Worm (Caenorhabditis elegans): ENCODE data around the gene K09F6.9.

The K09F6.9 gene

ce11 chrII:2306741-2307140 is 24.2 kb upstream of the K09F6.9 start, which contains the start of gene B0281.3:
TSS of gene B0281.3 (plus strand) at chrII:2307041.
- TF ChIP-seq ces-1 (GFP tag; optimal IDR thresholded peaks at IDR 0.05) = no peak
- TF ChIP-seq duxl-1 (tag; optimal IDR thresholded peaks at IDR 0.05; ENCODE audit: poor library complexity) = no peak
- TF ChIP-seq pha-4 (GFP tag; IDR thresholded peaks at IDR 0.05) = no peak
- TF ChIP-seq pha-4 (tag; optimal IDR thresholded peaks at IDR 0.05) = no peak
- TF ChIP-seq unc-130 (GFP tag; optimal IDR thresholded peaks at IDR 0.05) = no peak
- TF ChIP-seq set-16 (GFP tag; IDR thresholded peaks at IDR 0.05) = no peak
- no peak for TF ChIP-seq egl-43 (GFP tag; IDR thresholded peaks at IDR 0.05)
- TF ChIP-seq daf-19 (GFP tag; conservative IDR thresholded peaks at IDR 0.05) = no peak
- no peak for TF ChIP-seq daf-8 (GFP tag; IDR thresholded peaks at IDR 0.05)
- no peak for TF ChIP-seq nhr-28 (tag; optimal IDR thresholded peaks at IDR 0.05)
- no peak for TF ChIP-seq mdl-1 (tag; optimal IDR thresholded peaks at IDR 0.05)
- TF ChIP-seq dpl-1 (GFP tag; optimal IDR thresholded peaks at IDR 0.05) = no peak
- no peak for TF ChIP-seq saeg-2 (GFP tag; IDR thresholded peaks at IDR 0.05)
- no peak for TF ChIP-seq tag-97 (GFP tag; IDR thresholded peaks at IDR 0.05)
- TF ChIP-seq nhr-25 (tag; optimal IDR thresholded peaks at IDR 0.05; ENCODE audit: borderline replicate concordance, insufficient read depth) = no peak
- no peak for TF ChIP-seq F10B5.3 (tag; optimal IDR thresholded peaks at IDR 0.05)
- no peak for TF ChIP-seq madf-5 (GFP tag; IDR thresholded peaks at IDR 0.05)
- TF ChIP-seq zag-1 (tag; optimal IDR thresholded peaks at IDR 0.05) = no peak
- TF ChIP-seq hmg-1.1 (GFP tag; IDR thresholded peaks at IDR 0.05) = no peak
- no peak for TF ChIP-seq dmd-8 (GFP tag; IDR thresholded peaks at IDR 0.05)

- peak; percentile 10 for TF ChIP-seq aha-1 (tag)
- no peak for TF ChIP-seq nhr-10 (tag; optimal IDR thresholded peaks at IDR 0.05)
- TF ChIP-seq pqm-1 (tag; optimal IDR thresholded peaks at IDR 0.05) = peak; percentile 93
- no peak for TF ChIP-seq ctbp-1 (GFP tag; IDR thresholded peaks at IDR 0.05)
- no peak for TF ChIP-seq daf-16 (GFP tag; optimal IDR thresholded peaks at IDR 0.05)
- peak; percentile 52 for TF ChIP-seq daf-16 (tag; optimal IDR thresholded peaks at IDR 0.05)
- peak; percentile 26; the same call in 1 of the 2 replicates for TF ChIP-seq lin-1 (GFP tag; IDR thresholded peaks at IDR 0.05)
- peak; percentile 10; the same call in 1 of the 2 replicates for TF ChIP-seq dmd-6 (GFP tag; IDR thresholded peaks at IDR 0.05)
- peak; percentile 61 for TF ChIP-seq nhr-28 (tag; optimal IDR thresholded peaks at IDR 0.05)
- no peak for TF ChIP-seq php-3 (GFP tag; IDR thresholded peaks at IDR 0.05)
Measured at ce11 chrII:2305507-2305906, 23.0 kb upstream of the K09F6.9 start.

ce11 chrII:2304575-2304974 is 22.1 kb upstream of the K09F6.9 start:
- TF ChIP-seq daf-16 (GFP tag; optimal IDR thresholded peaks at IDR 0.05) = no peak
- TF ChIP-seq daf-16 (tag; optimal IDR thresholded peaks at IDR 0.05) = no peak
- TF ChIP-seq aha-1 (tag) = peak; percentile 23

- no peak for TF ChIP-seq nhr-102 (tag; optimal IDR thresholded peaks at IDR 0.05)
- no peak for TF ChIP-seq ceh-62 (tag; optimal IDR thresholded peaks at IDR 0.05)
- no peak for TF ChIP-seq snpc-4 (tag; optimal IDR thresholded peaks at IDR 0.05)
- TF ChIP-seq duxl-1 (tag; optimal IDR thresholded peaks at IDR 0.05; ENCODE audit: poor library complexity) = no peak
- no peak for TF ChIP-seq nhr-25 (tag; optimal IDR thresholded peaks at IDR 0.05; ENCODE audit: borderline replicate concordance, insufficient read depth)
- no peak for TF ChIP-seq unc-62 (GFP tag; optimal IDR thresholded peaks at IDR 0.05 in 1 of 2)
- TF ChIP-seq unc-62 (tag; optimal IDR thresholded peaks at IDR 0.05) = no peak
- TF ChIP-seq nhr-11 (tag; optimal IDR thresholded peaks at IDR 0.05) = no peak
- TF ChIP-seq F49E8.2 (tag; optimal IDR thresholded peaks at IDR 0.05; ENCODE audit: borderline replicate concordance) = no peak
- TF ChIP-seq tag-97 (GFP tag; IDR thresholded peaks at IDR 0.05) = no peak
- TF ChIP-seq ZK546.5 (tag; optimal IDR thresholded peaks at IDR 0.05) = no peak
- no peak for TF ChIP-seq rbr-2 (tag; optimal IDR thresholded peaks at IDR 0.05)
- TF ChIP-seq cey-2 (tag; optimal IDR thresholded peaks at IDR 0.05; ENCODE audit: borderline replicate concordance, insufficient read depth) = no peak
- no peak for TF ChIP-seq pqm-1 (tag; optimal IDR thresholded peaks at IDR 0.05)
Measured at ce11 chrII:2302330-2302729, 19.8 kb upstream of the K09F6.9 start, which contains the start of gene B0281.6. TSS of gene B0281.6 (minus strand) at chrII:2302430.

All from whole organism, L4 larva.